Fruit fly (Drosophila melanogaster) whole organism, embryonic: Measurements from ENCODE around the gene CG16985.

ENCODE experiments used
- CG10366 ChIP-seq: fragments of 200-800 bp; sonication (Bioruptor generic); IDR thresholded peaks from 2 replicates; pipeline ENCODE4 v1.3.6; 2022; ENCODE audit warnings: missing biosample characterization, missing genetic modification characterization
- CG11398 ChIP-seq: fragments of 200-800 bp; sonication (Bioruptor generic); optimal IDR thresholded peaks from 2 replicates; lab custom pipeline; 2016; ENCODE audit warnings: missing biosample characterization, missing genetic modification characterization
- CG11696 ChIP-seq: fragments of 200-800 bp; sonication (Bioruptor generic); IDR thresholded peaks from 2 replicates; pipeline ENCODE4 v1.3.6; 2022; ENCODE audit warnings: missing biosample characterization, missing genetic modification characterization
- CG12659 ChIP-seq: fragments of 200-800 bp; sonication (Bioruptor generic); optimal IDR thresholded peaks from 3 replicates; lab custom pipeline; 2017; ENCODE audit warnings: mild to moderate bottlenecking, missing biosample characterization, missing genetic modification reagents, missing genetic modification characterization
- CG12942 ChIP-seq: fragments of 200-800 bp; sonication (Bioruptor generic); optimal IDR thresholded peaks from 3 replicates; lab custom pipeline; 2016; ENCODE audit warnings: missing biosample characterization, missing genetic modification characterization
- CG13296 ChIP-seq: fragments of 200-800 bp; sonication (Bioruptor generic); optimal IDR thresholded peaks from 3 replicates; lab custom pipeline; 2018; ENCODE audit warnings: missing biosample characterization, mild to moderate bottlenecking, missing genetic modification characterization
- CG16779 ChIP-seq: fragments of 200-800 bp; sonication (Bioruptor generic); IDR thresholded peaks from 2 replicates; pipeline ENCODE4 v1.3.6; 2022; ENCODE audit warnings: missing biosample characterization, missing genetic modification characterization
- CG17829 ChIP-seq: fragments of 200-800 bp; optimal IDR thresholded peaks from 2 replicates; lab custom pipeline; 2019; ENCODE audit warnings: missing biosample characterization, mild to moderate bottlenecking, missing genetic modification characterization, moderate library complexity
- CG2202 ChIP-seq: fragments of 200-800 bp; sonication (Bioruptor generic); optimal IDR thresholded peaks from 2 replicates; lab custom pipeline; 2018; ENCODE audit warnings: missing biosample characterization, mild to moderate bottlenecking, missing genetic modification characterization
- CG2712 ChIP-seq: fragments of 200-800 bp; optimal IDR thresholded peaks from 3 replicates; lab custom pipeline; 2019; ENCODE audit warnings: missing biosample characterization, mild to moderate bottlenecking, missing genetic modification characterization, moderate library complexity
- CG31365 ChIP-seq: fragments of 200-800 bp; sonication (Bioruptor generic); optimal IDR thresholded peaks from 2 replicates; lab custom pipeline; 2018; ENCODE audit warnings: missing biosample characterization, mild to moderate bottlenecking, missing genetic modification characterization
- CG4854 ChIP-seq: fragments of 200-800 bp; sonication (Bioruptor generic); optimal IDR thresholded peaks from 2 replicates; lab custom pipeline; 2016; ENCODE audit warnings: missing biosample characterization, missing genetic modification characterization, inconsistent platforms
- CG7556 ChIP-seq: fragments of 200-800 bp; sonication (Bioruptor generic); optimal IDR thresholded peaks from 2 replicates; lab custom pipeline; 2017; ENCODE audit warnings: missing biosample characterization, mild to moderate bottlenecking, missing genetic modification characterization
- CG8089 ChIP-seq: fragments of 200-800 bp; sonication (Bioruptor generic); optimal IDR thresholded peaks from 3 replicates; lab custom pipeline; 2016; ENCODE audit warnings: missing biosample characterization, missing genetic modification characterization
- CG8944 ChIP-seq: fragments of 200-800 bp; sonication (Bioruptor generic); optimal IDR thresholded peaks from 3 replicates; lab custom pipeline; 2016; ENCODE audit warnings: missing biosample characterization, missing genetic modification characterization
- Dref ChIP-seq: fragments of 200-800 bp; sonication (Bioruptor generic); IDR thresholded peaks from 2 replicates; pipeline ENCODE4 v1.3.6; 2022; ENCODE audit warnings: missing biosample characterization, missing genetic modification characterization
- ERR ChIP-seq: fragments of 200-800 bp; sonication (Bioruptor generic); optimal IDR thresholded peaks from 2 replicates; lab custom pipeline; 2016; ENCODE audit warnings: missing biosample characterization, missing genetic modification characterization
- HHEX ChIP-seq: fragments of 200-800 bp; sonication (Bioruptor generic); optimal IDR thresholded peaks from 3 replicates; lab custom pipeline; 2017; ENCODE audit warnings: missing biosample characterization, mild to moderate bottlenecking, missing genetic modification characterization, missing genetic modification reagents
- Hey ChIP-seq: fragments of 200-800 bp; sonication (Bioruptor generic); optimal IDR thresholded peaks from 3 replicates; lab custom pipeline; 2018; ENCODE audit warnings: missing biosample characterization, mild to moderate bottlenecking, missing genetic modification characterization
- HmgD ChIP-seq: fragments of 200-800 bp; sonication (Bioruptor generic); optimal IDR thresholded peaks from 3 replicates; lab custom pipeline; 2016; ENCODE audit warnings: missing biosample characterization, missing genetic modification characterization
- Hmr ChIP-seq: fragments of 200-800 bp; sonication (Bioruptor generic); optimal IDR thresholded peaks from 3 replicates; lab custom pipeline; 2017; ENCODE audit warnings: mild to moderate bottlenecking, missing biosample characterization, missing genetic modification reagents, missing genetic modification characterization
- Max ChIP-seq: fragments of 200-800 bp; sonication (Bioruptor generic); optimal IDR thresholded peaks from 2 replicates; lab custom pipeline; 2016; ENCODE audit warnings: missing biosample characterization, mild to moderate bottlenecking, missing genetic modification characterization
- Med ChIP-seq: fragments of 200-800 bp; sonication (Bioruptor generic); peaks from one replicate; lab custom pipeline; 2016; ENCODE audit warnings: missing biosample characterization, missing genetic modification characterization, mild to moderate bottlenecking, inconsistent platforms, moderate library complexity
- Myb ChIP-seq: fragments of 200-800 bp; sonication (Bioruptor generic); optimal IDR thresholded peaks from 2 replicates; lab custom pipeline; 2016; ENCODE audit warnings: missing biosample characterization, missing genetic modification characterization
- Neu2 ChIP-seq: fragments of 200-800 bp; sonication (Bioruptor generic); optimal IDR thresholded peaks from 3 replicates; lab custom pipeline; 2016; ENCODE audit warnings: missing biosample characterization, missing genetic modification characterization, borderline replicate concordance
- Nf-YA ChIP-seq: fragments of 200-800 bp; sonication (Bioruptor generic); IDR thresholded peaks from 2 replicates; pipeline ENCODE4 v1.3.6; 2022; ENCODE audit warnings: missing biosample characterization, missing genetic modification characterization
- Pdp1 ChIP-seq, 2 experiments: fragments of 200-800 bp; sonication (Bioruptor generic); optimal IDR thresholded peaks; 3 replicates each; lab custom pipeline; 2016; ENCODE audit warnings: missing biosample characterization in 2 of 2, missing genetic modification characterization in 2 of 2, mild to moderate bottlenecking in 1 of 2, moderate library complexity in 1 of 2
- Rx ChIP-seq: fragments of 200-800 bp; sonication (Bioruptor generic); IDR thresholded peaks from 2 replicates; pipeline ENCODE4 v1.3.6; 2022; ENCODE audit warnings: missing biosample characterization, missing genetic modification characterization
- Tbp ChIP-seq: fragments of >200 bp; optimal IDR thresholded peaks from 2 replicates; lab custom pipeline; 2018; ENCODE audit warnings: missing biosample characterization, missing genetic modification characterization
- ato ChIP-seq: fragments of 200-800 bp; sonication (Bioruptor generic); IDR thresholded peaks from 2 replicates; pipeline ENCODE4 v1.3.6; 2022; ENCODE audit warnings: missing biosample characterization, missing genetic modification characterization; ENCODE audit not compliant: partially characterized antibody
- cas ChIP-seq: fragments of 200-800 bp; sonication (Bioruptor generic); IDR thresholded peaks from 2 replicates; pipeline ENCODE4 v1.3.6; 2022; ENCODE audit warnings: missing biosample characterization, missing genetic modification characterization
- corto ChIP-seq: fragments of 200-800 bp; sonication (Bioruptor generic); optimal IDR thresholded peaks from 2 replicates; lab custom pipeline; 2016; ENCODE audit warnings: missing biosample characterization, mild to moderate bottlenecking, missing genetic modification characterization, moderate library complexity
- dan ChIP-seq: fragments of 200-800 bp; sonication (Bioruptor generic); IDR thresholded peaks from 2 replicates; pipeline ENCODE4 v1.3.6; 2022; ENCODE audit warnings: missing biosample characterization, missing genetic modification characterization
- disco-r ChIP-seq: fragments of 200-800 bp; sonication (Bioruptor generic); optimal IDR thresholded peaks from 2 replicates; lab custom pipeline; 2016; ENCODE audit warnings: missing biosample characterization, missing genetic modification characterization
- fd3F ChIP-seq: fragments of 200-800 bp; sonication (Bioruptor generic); optimal IDR thresholded peaks from 2 replicates; lab custom pipeline; 2018; ENCODE audit warnings: missing biosample characterization, mild to moderate bottlenecking, missing genetic modification characterization, moderate library complexity
- fd96Cb ChIP-seq: fragments of 200-800 bp; sonication (Bioruptor generic); optimal IDR thresholded peaks from 2 replicates; lab custom pipeline; 2018; ENCODE audit warnings: missing biosample characterization, mild to moderate bottlenecking, missing genetic modification characterization, moderate library complexity
- hbn ChIP-seq: fragments of 200-800 bp; sonication (Bioruptor generic); IDR thresholded peaks from 2 replicates; pipeline ENCODE4 v1.3.6; 2022; ENCODE audit warnings: missing biosample characterization, missing genetic modification characterization; ENCODE audit not compliant: partially characterized antibody
- hkb ChIP-seq, 2 experiments: fragments of 200-800 bp in 1 of 2; fragments of >200 bp in 1 of 2; sonication (Bioruptor generic) in 1 of 2; IDR thresholded peaks in 1 of 2; optimal IDR thresholded peaks in 1 of 2; 2 replicates each; pipeline versions ENCODE4 v1.3.6 to Lab custom; 2017 to 2022; ENCODE audit warnings: missing biosample characterization in 1 of 2, missing genetic modification characterization in 1 of 2
- ind ChIP-seq: fragments of 200-800 bp; sonication (Bioruptor generic); optimal IDR thresholded peaks from 3 replicates; lab custom pipeline; 2016; ENCODE audit warnings: missing biosample characterization, missing genetic modification characterization
- kah ChIP-seq: fragments of 200-800 bp; sonication (Bioruptor generic); optimal IDR thresholded peaks from 2 replicates; lab custom pipeline; 2018; ENCODE audit warnings: missing biosample characterization, mild to moderate bottlenecking, missing genetic modification characterization
- kni ChIP-seq: fragments of 200-800 bp; sonication (Bioruptor generic); optimal IDR thresholded peaks from 3 replicates; lab custom pipeline; 2017; ENCODE audit warnings: mild to moderate bottlenecking, missing biosample characterization, missing genetic modification reagents, missing genetic modification characterization
- lola ChIP-seq, 3 experiments: fragments of >200 bp in 2 of 3; fragments of 200-800 bp in 1 of 3; sonication (Bioruptor generic) in 1 of 3; optimal IDR thresholded peaks; 2 replicates each; lab custom pipeline; 2017 to 2019; ENCODE audit warnings: missing biosample characterization in 3 of 3, missing genetic modification characterization in 3 of 3, mild to moderate bottlenecking in 1 of 3, moderate library complexity in 1 of 3
- oc ChIP-seq: fragments of 200-800 bp; sonication (Bioruptor generic); optimal IDR thresholded peaks from 2 replicates; lab custom pipeline; 2018; ENCODE audit warnings: missing biosample characterization, mild to moderate bottlenecking, missing genetic modification characterization, moderate library complexity
- peb ChIP-seq: fragments of 200-800 bp; sonication (Bioruptor generic); IDR thresholded peaks from 2 replicates; pipeline ENCODE4 v1.3.6; 2022; ENCODE audit warnings: missing biosample characterization, missing genetic modification characterization
- toy ChIP-seq: fragments of 200-800 bp; sonication (Bioruptor generic); IDR thresholded peaks from 2 replicates; pipeline ENCODE4 v1.3.6; 2022; ENCODE audit warnings: missing biosample characterization, missing genetic modification characterization
- vvl ChIP-seq: fragments of 200-800 bp; sonication (Bioruptor generic); IDR thresholded peaks from 2 replicates; pipeline ENCODE4 v1.3.6; 2022; ENCODE audit warnings: missing biosample characterization, missing genetic modification characterization
- zf30C ChIP-seq: fragments of 200-800 bp; sonication (Bioruptor generic); optimal IDR thresholded peaks from 3 replicates; lab custom pipeline; 2018; ENCODE audit warnings: missing biosample characterization, mild to moderate bottlenecking, missing genetic modification characterization

CG16985 gene

dm6 chr3L:2634929-2635799, 36.1 kb downstream of the CG16985 start (continued):
- TF ChIP-seq kah (GFP tag; lab: Kevin White, UChicago) = no peak
- peak; percentile 5 for TF ChIP-seq Tbp
- TF ChIP-seq HHEX (GFP tag; lab: Kevin White, UChicago) = peak; percentile 91
- TF ChIP-seq Dref = peak; percentile 95
- peak; percentile 6 for TF ChIP-seq oc (tag; lab: Kevin White, UChicago)
- TF ChIP-seq HmgD (GFP tag; lab: Kevin White, UChicago) = peak; percentile 54
- TF ChIP-seq corto = peak; percentile 82
- peak; percentile 79 for TF ChIP-seq CG8089 (GFP tag; lab: Kevin White, UChicago)
- TF ChIP-seq fd96Cb = peak; percentile 20
- TF ChIP-seq Max (GFP tag; lab: Kevin White, UChicago) = peak; percentile 84
- TF ChIP-seq CG4854 (GFP tag; lab: Kevin White, UChicago) = peak; percentile 71
- peak; percentile 55 for TF ChIP-seq hbn (GFP tag; lab: Robert Waterston, UW)
- TF ChIP-seq CG8944 (GFP tag; lab: Kevin White, UChicago) = peak; percentile 10
- TF ChIP-seq CG11696 (GFP tag; lab: Robert Waterston, UW) = peak; percentile 70
- peak; percentile 94 for TF ChIP-seq kni
- TF ChIP-seq CG17829 = peak; percentile 78
- peak; percentile 32 for TF ChIP-seq Neu2 (GFP tag; lab: Kevin White, UChicago)
- TF ChIP-seq Pdp1 (GFP tag; optimal IDR thresholded peaks at IDR 0.05; lab: Kevin White, UChicago) = peak; percentile 79 to 84
- TF ChIP-seq CG10366 (GFP tag; lab: Robert Waterston, UW) = peak; percentile 74
- peak; percentile 55 for TF ChIP-seq CG12942 (GFP tag; lab: Kevin White, UChicago)
- peak in 2 of 3 experiments; percentile 47 to 53 for TF ChIP-seq lola (GFP tag; optimal IDR thresholded peaks at IDR 0.05; lab: Kevin White, UChicago)
- peak; percentile 19; the same call in 1 of the 2 replicates for TF ChIP-seq Nf-YA (GFP tag; lab: Robert Waterston, UW)
- TF ChIP-seq ind (GFP tag; lab: Kevin White, UChicago) = peak; percentile 51
- TF ChIP-seq CG16779 = peak; percentile 74
- peak; percentile 74 for TF ChIP-seq Rx (GFP tag; lab: Robert Waterston, UW)
- peak; percentile 82 for TF ChIP-seq ato (GFP tag; lab: Robert Waterston, UW)
- TF ChIP-seq CG2712 = peak; percentile 64
- TF ChIP-seq CG11398 (GFP tag; lab: Kevin White, UChicago) = peak; percentile 67
- TF ChIP-seq vvl (GFP tag; lab: Robert Waterston, UW) = peak; percentile 96
- peak; percentile 92 for TF ChIP-seq Hmr
- TF ChIP-seq cas (GFP tag; lab: Robert Waterston, UW) = peak; percentile 74; the same call in 1 of the 2 replicates
- TF ChIP-seq fd3F (GFP tag; lab: Kevin White, UChicago) = peak; percentile 73
- peak; percentile 87 for TF ChIP-seq Hey (tag; lab: Kevin White, UChicago)
- peak; percentile 60 for TF ChIP-seq CG7556 (GFP tag; lab: Kevin White, UChicago)
- peak; percentile 95 for TF ChIP-seq CG12659 (GFP tag; lab: Kevin White, UChicago)
- TF ChIP-seq peb (GFP tag; lab: Robert Waterston, UW) = peak; percentile 51; the same call in 1 of the 2 replicates
- peak; percentile 74 for TF ChIP-seq CG31365 (tag; lab: Kevin White, UChicago)
- peak; percentile 64; the same call in 1 of the 2 replicates for TF ChIP-seq toy (GFP tag; lab: Robert Waterston, UW)
- peak; percentile 98 for TF ChIP-seq Med (GFP tag; lab: Kevin White, UChicago)
- no peak for TF ChIP-seq hkb (optimal IDR thresholded peaks at IDR 0.05; lab: Kevin White, UChicago)
- peak; percentile 78 for TF ChIP-seq hkb (GFP tag; IDR thresholded peaks at IDR 0.05; lab: Robert Waterston, UW)
- TF ChIP-seq CG2202 (tag; lab: Kevin White, UChicago) = peak; percentile 75
- peak; percentile 89 for TF ChIP-seq disco-r
- peak; percentile 64 for TF ChIP-seq ERR (GFP tag; lab: Kevin White, UChicago)
- TF ChIP-seq dan = no peak
- peak; percentile 93 for TF ChIP-seq CG13296 (GFP tag; lab: Kevin White, UChicago)
- TF ChIP-seq zf30C (GFP tag; lab: Kevin White, UChicago) = peak; percentile 48
- peak; percentile 83 for TF ChIP-seq Myb (GFP tag; lab: Kevin White, UChicago)
